Worm (Caenorhabditis elegans): ENCODE measurements around the gene Y47D3B.12.

ce11 chrIII:11427548-11428152, 24.8 kb downstream of the Y47D3B.12 start:
- TF ChIP-seq dmd-8 (GFP tag; IDR thresholded peaks at IDR 0.05) (no peak), lin-13 (GFP tag; optimal IDR thresholded peaks at IDR 0.05) (no peak), nhr-237 (tag; optimal IDR thresholded peaks at IDR 0.05) (no peak), ztf-7 (tag; optimal IDR thresholded peaks at IDR 0.05) (no peak), ces-1 (GFP tag; optimal IDR thresholded peaks at IDR 0.05) (no peak), pqm-1 (tag; optimal IDR thresholded peaks at IDR 0.05) (no peak), nhr-28 (tag; optimal IDR thresholded peaks at IDR 0.05) (no peak), snpc-4 (tag; optimal IDR thresholded peaks at IDR 0.05) (no peak), T26A8.4 (GFP tag; IDR thresholded peaks at IDR 0.05) (no peak), mdt-29 (GFP tag; IDR thresholded peaks at IDR 0.05) (no peak)

Measured in whole organism, L4 larva.